Worm (Caenorhabditis elegans): ENCODE measurements around the gene F23A7.4.

DNA sequence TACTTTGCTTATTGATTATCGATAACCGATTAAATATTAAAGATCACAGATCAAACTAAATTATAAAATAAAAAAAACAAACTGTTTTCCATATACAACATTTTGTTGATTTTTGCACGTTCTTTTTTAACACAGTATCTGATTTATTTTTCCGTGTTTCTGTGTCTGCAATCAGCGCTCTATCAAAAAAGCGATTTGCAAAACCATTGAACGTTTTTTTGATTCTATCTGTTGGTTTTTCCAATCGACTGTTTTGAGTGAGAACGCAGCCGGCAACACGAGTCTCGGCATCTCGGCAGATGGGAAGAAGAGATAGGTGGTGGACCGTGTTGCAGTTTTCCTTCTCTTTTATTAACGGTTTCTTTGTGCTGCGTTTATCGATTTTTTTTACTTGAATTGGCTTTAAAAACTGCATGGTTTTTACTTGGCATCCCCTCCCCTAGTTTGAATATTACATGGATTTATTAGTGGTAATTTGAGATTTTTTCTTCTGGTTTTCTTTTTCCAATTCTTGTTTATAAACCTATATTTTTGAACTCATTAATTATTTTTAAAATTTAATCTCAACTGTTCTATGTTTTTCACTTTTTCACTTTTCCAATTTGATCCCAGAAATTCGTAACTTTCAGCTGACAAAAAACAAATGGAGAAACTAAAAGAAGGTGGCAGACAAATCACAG, 23.0 kb upstream of the F23A7.4 start, which contains the start of gene slc-25A21:
- TF ChIP-seq T07F8.4 (tag; optimal IDR thresholded peaks at IDR 0.05) (no peak), unc-62 (GFP tag; optimal IDR thresholded peaks at IDR 0.05) (no peak), C17E4.6 (GFP tag; IDR thresholded peaks at IDR 0.05) (no peak), ztf-25 (GFP tag; IDR thresholded peaks at IDR 0.05) (no peak), die-1 (tag; optimal IDR thresholded peaks at IDR 0.05) (no peak), mcd-1 (GFP tag; IDR thresholded peaks at IDR 0.05) (no peak), sea-2 (GFP tag; IDR thresholded peaks at IDR 0.05) (no peak), zim-3 (tag; optimal IDR thresholded peaks at IDR 0.05) (no peak), dpff-1 (tag; optimal IDR thresholded peaks at IDR 0.05) (no peak), ztf-3 (GFP tag; optimal IDR thresholded peaks at IDR 0.05) (no peak), F39B2.1 (GFP tag; IDR thresholded peaks at IDR 0.05) (no peak), unc-130 (GFP tag; optimal IDR thresholded peaks at IDR 0.05) (no peak)

Data from whole organism, young adult.